Worm (Caenorhabditis elegans) whole organism, young adult: Measurements from ENCODE around the gene dhs-18.

ENCODE experiments used
- B0019.2 ChIP-seq: fragments of 200-800 bp; sonication (Bioruptor generic); conservative IDR thresholded peaks from 2 replicates; pipeline ENCODE4 v1.3.6; 2022; ENCODE audit warnings: missing genetic modification reagents, missing genetic modification characterization, missing compliant biosample characterization
- B0261.1 ChIP-seq: sonication (generic microtip); optimal IDR thresholded peaks from 2 replicates; lab custom pipeline; 2016; ENCODE audit warnings: mild to moderate bottlenecking, missing genetic modification characterization, moderate library complexity, missing compliant biosample characterization
- F10E7.11 ChIP-seq: sonication (generic microtip); optimal IDR thresholded peaks from 2 replicates; lab custom pipeline; 2017; ENCODE audit warnings: mild to moderate bottlenecking, missing genetic modification characterization, moderate library complexity, missing compliant biosample characterization
- F23B12.7 ChIP-seq: sonication (generic microtip); optimal IDR thresholded peaks from 2 replicates; lab custom pipeline; 2017; ENCODE audit warnings: missing genetic modification characterization, mild to moderate bottlenecking, missing compliant biosample characterization, antibody characterized with exemption, moderate library complexity; ENCODE audit not compliant: insufficient read depth
- K11D2.4 ChIP-seq: fragments of 200-800 bp; sonication (Bioruptor generic); IDR thresholded peaks from 2 replicates; pipeline ENCODE4 v1.3.6; 2022; ENCODE audit warnings: missing genetic modification reagents, missing genetic modification characterization, missing compliant biosample characterization
- Y79H2A.3 ChIP-seq: fragments of 200-800 bp; sonication (Bioruptor generic); conservative IDR thresholded peaks from 2 replicates; pipeline ENCODE4 v1.3.6; 2022; ENCODE audit warnings: missing genetic modification reagents, missing genetic modification characterization, missing compliant biosample characterization
- ZK185.1 ChIP-seq: sonication (generic microtip); optimal IDR thresholded peaks from 2 replicates; lab custom pipeline; 2016; ENCODE audit warnings: mild to moderate bottlenecking, missing genetic modification characterization, missing compliant biosample characterization; ENCODE audit not compliant: poor library complexity, severe bottlenecking
- akir-1 ChIP-seq: fragments of 200-800 bp; sonication (Bioruptor generic); optimal IDR thresholded peaks from 2 replicates; lab custom pipeline; 2018; ENCODE audit warnings: mild to moderate bottlenecking, missing genetic modification characterization, moderate library complexity, missing compliant biosample characterization
- ama-1 ChIP-seq, 3 experiments: fragments of 150-350 bp in 1 of 3; sonication (generic microtip) in 2 of 3; optimal IDR thresholded peaks; 2 replicates each; lab custom pipeline; 2014 to 2018; ENCODE audit warnings: missing biosample characterization in 2 of 3, missing genetic modification characterization in 2 of 3, missing genetic modification reagents in 2 of 3
- aptf-3 ChIP-seq: fragments of 200-800 bp; sonication (Bioruptor generic); IDR thresholded peaks from 2 replicates; pipeline ENCODE4 v1.3.6; 2022; ENCODE audit warnings: missing genetic modification characterization, missing compliant biosample characterization
- attf-5 ChIP-seq: fragments of 200-800 bp; sonication (Bioruptor generic); optimal IDR thresholded peaks from 2 replicates; lab custom pipeline; 2018; ENCODE audit warnings: mild to moderate bottlenecking, missing genetic modification characterization, missing compliant biosample characterization
- bed-2 ChIP-seq: fragments of 200-800 bp; sonication (Bioruptor generic); IDR thresholded peaks from 2 replicates; pipeline ENCODE4 v1.3.6; 2022; ENCODE audit warnings: missing genetic modification reagents, missing genetic modification characterization, missing compliant biosample characterization
- cebp-2 ChIP-seq: fragments of 200-800 bp; sonication (Bioruptor generic); IDR thresholded peaks from 2 replicates; pipeline ENCODE4 v1.3.6; 2022; ENCODE audit warnings: missing genetic modification characterization, missing compliant biosample characterization
- ceh-40 ChIP-seq: fragments of 200-800 bp; sonication (Bioruptor generic); IDR thresholded peaks from 2 replicates; pipeline ENCODE4 v1.3.6; 2022; ENCODE audit warnings: missing genetic modification characterization, missing compliant biosample characterization
- ceh-58 ChIP-seq: fragments of 200-800 bp; sonication (Bioruptor generic); IDR thresholded peaks from 2 replicates; pipeline ENCODE4 v1.3.6; 2022; ENCODE audit warnings: missing genetic modification characterization, missing compliant biosample characterization
- ceh-91 ChIP-seq: fragments of 200-800 bp; sonication (Bioruptor generic); IDR thresholded peaks from 2 replicates; pipeline ENCODE4 v1.3.6; 2022; ENCODE audit warnings: missing genetic modification reagents, missing genetic modification characterization, missing compliant biosample characterization
- chd-7 ChIP-seq: sonication (generic microtip); optimal IDR thresholded peaks from 2 replicates; lab custom pipeline; 2016; ENCODE audit warnings: mild to moderate bottlenecking, missing genetic modification characterization, moderate library complexity, missing compliant biosample characterization
- efl-1 ChIP-seq: fragments of 150-350 bp; optimal IDR thresholded peaks from 2 replicates; lab custom pipeline; 2014; ENCODE audit warnings: missing biosample characterization, missing genetic modification reagents, missing genetic modification characterization
- ekl-4 ChIP-seq: fragments of 200-800 bp; sonication (Bioruptor generic); IDR thresholded peaks from 2 replicates; pipeline ENCODE4 v1.3.6; 2022; ENCODE audit warnings: missing genetic modification reagents, missing genetic modification characterization, missing compliant biosample characterization
- hmg-1.2 ChIP-seq: fragments of 200-800 bp; sonication (Bioruptor generic); IDR thresholded peaks from 2 replicates; pipeline ENCODE4 v1.3.6; 2022; ENCODE audit warnings: missing genetic modification reagents, missing genetic modification characterization, missing compliant biosample characterization
- hmg-20 ChIP-seq: fragments of 200-800 bp; sonication (Bioruptor generic); IDR thresholded peaks from 2 replicates; pipeline ENCODE4 v1.3.6; 2022; ENCODE audit warnings: missing genetic modification reagents, missing genetic modification characterization, missing compliant biosample characterization
- lag-1 ChIP-seq: fragments of 200-800 bp; sonication (Bioruptor generic); IDR thresholded peaks from 2 replicates; pipeline ENCODE4 v1.3.6; 2022; ENCODE audit warnings: missing genetic modification reagents, missing genetic modification characterization, missing compliant biosample characterization
- let-526 ChIP-seq: fragments of 200-800 bp; sonication (Bioruptor generic); IDR thresholded peaks from 2 replicates; pipeline ENCODE4 v1.3.6; 2022; ENCODE audit warnings: missing genetic modification reagents, missing genetic modification characterization, missing compliant biosample characterization
- lin-26 ChIP-seq: fragments of 200-800 bp; sonication (Bioruptor generic); IDR thresholded peaks from 2 replicates; pipeline ENCODE4 v1.3.6; 2022; ENCODE audit warnings: missing genetic modification reagents, missing genetic modification characterization, missing compliant biosample characterization
- lin-40 ChIP-seq: sonication (generic microtip); optimal IDR thresholded peaks from 2 replicates; lab custom pipeline; 2016; ENCODE audit warnings: missing genetic modification characterization, mild to moderate bottlenecking, missing compliant biosample characterization, missing genotype, missing genetic modification reagents
- mes-4 ChIP-seq: sonication (generic microtip); optimal IDR thresholded peaks from 2 replicates; lab custom pipeline; 2016; ENCODE audit warnings: missing genotype, missing genetic modification characterization, missing compliant biosample characterization
- nfya-1 ChIP-seq: sonication (generic microtip); optimal IDR thresholded peaks from 2 replicates; lab custom pipeline; 2017; ENCODE audit warnings: antibody characterized with exemption, missing compliant biosample characterization, missing genetic modification characterization, borderline replicate concordance; ENCODE audit not compliant: insufficient read depth
- nfya-2 ChIP-seq: fragments of 200-800 bp; sonication (Bioruptor generic); IDR thresholded peaks from 2 replicates; pipeline ENCODE4 v1.3.6; 2022; ENCODE audit warnings: missing genetic modification reagents, missing genetic modification characterization, missing compliant biosample characterization
- nhr-179 ChIP-seq: sonication (generic microtip); optimal IDR thresholded peaks from 2 replicates; lab custom pipeline; 2016; ENCODE audit warnings: mild to moderate bottlenecking, missing genetic modification characterization, missing compliant biosample characterization
- nhr-27 ChIP-seq: fragments of 200-800 bp; sonication (Bioruptor generic); optimal IDR thresholded peaks from 2 replicates; lab custom pipeline; 2018; ENCODE audit warnings: mild to moderate bottlenecking, missing genetic modification characterization, moderate library complexity, missing compliant biosample characterization
- nhr-90 ChIP-seq: sonication (generic microtip); optimal IDR thresholded peaks from 2 replicates; lab custom pipeline; 2016; ENCODE audit warnings: missing genotype, mild to moderate bottlenecking, missing genetic modification characterization, missing compliant biosample characterization
- rec-8 ChIP-seq, 2 experiments: sonication (generic microtip); optimal IDR thresholded peaks; 2 replicates each; lab custom pipeline; 2016; ENCODE audit warnings: mild to moderate bottlenecking in 2 of 2, missing genetic modification characterization in 2 of 2, missing genetic modification reagents in 2 of 2, missing genotype in 2 of 2, missing biosample characterization in 1 of 2, missing compliant biosample characterization in 1 of 2, moderate library complexity in 1 of 2
- repo-1 ChIP-seq: sonication (generic microtip); optimal IDR thresholded peaks from 2 replicates; lab custom pipeline; 2017; ENCODE audit warnings: mild to moderate bottlenecking, missing genetic modification characterization, missing compliant biosample characterization
- rpc-1 ChIP-seq, 2 experiments: fragments of 150-350 bp in 1 of 2; sonication (generic microtip) in 1 of 2; optimal IDR thresholded peaks; 2 replicates each; lab custom pipeline; 2014 to 2018; ENCODE audit warnings: missing biosample characterization in 1 of 2, missing genetic modification characterization in 1 of 2, missing genetic modification reagents in 1 of 2, missing genotype in 1 of 2
- sea-2 ChIP-seq: fragments of 200-800 bp; sonication (Bioruptor generic); IDR thresholded peaks from 2 replicates; pipeline ENCODE4 v1.3.6; 2022; ENCODE audit warnings: missing genetic modification characterization, missing compliant biosample characterization
- snpc-4 ChIP-seq, 5 experiments: fragments of 150-350 bp in 1 of 5; sonication (generic microtip) in 4 of 5; optimal IDR thresholded peaks; 2 replicates each; lab custom pipeline; 2014 to 2018; ENCODE audit warnings: missing genetic modification characterization in 5 of 5, missing biosample characterization in 3 of 5, antibody characterized with exemption in 2 of 5, mild to moderate bottlenecking in 2 of 5, missing compliant biosample characterization in 2 of 5, missing genotype in 2 of 5, moderate library complexity in 2 of 5, missing genetic modification reagents in 1 of 5
- tbx-9 ChIP-seq: sonication (generic microtip); optimal IDR thresholded peaks from 2 replicates; lab custom pipeline; 2016; ENCODE audit warnings: borderline replicate concordance, missing genetic modification characterization, inconsistent platforms, missing compliant biosample characterization
- unc-130 ChIP-seq: sonication (generic microtip); optimal IDR thresholded peaks from 2 replicates; lab custom pipeline; 2016; ENCODE audit warnings: missing genetic modification reagents, missing genetic modification characterization, missing compliant biosample characterization
- zim-3 ChIP-seq: sonication (generic microtip); optimal IDR thresholded peaks from 2 replicates; lab custom pipeline; 2017; ENCODE audit warnings: mild to moderate bottlenecking, missing genetic modification characterization, moderate library complexity, missing compliant biosample characterization
- ztf-28 ChIP-seq: fragments of 200-800 bp; sonication (Bioruptor generic); IDR thresholded peaks from 2 replicates; pipeline ENCODE4 v1.3.6; 2022; ENCODE audit warnings: missing genetic modification reagents, missing genetic modification characterization, missing compliant biosample characterization

The dhs-18 gene

DNA sequence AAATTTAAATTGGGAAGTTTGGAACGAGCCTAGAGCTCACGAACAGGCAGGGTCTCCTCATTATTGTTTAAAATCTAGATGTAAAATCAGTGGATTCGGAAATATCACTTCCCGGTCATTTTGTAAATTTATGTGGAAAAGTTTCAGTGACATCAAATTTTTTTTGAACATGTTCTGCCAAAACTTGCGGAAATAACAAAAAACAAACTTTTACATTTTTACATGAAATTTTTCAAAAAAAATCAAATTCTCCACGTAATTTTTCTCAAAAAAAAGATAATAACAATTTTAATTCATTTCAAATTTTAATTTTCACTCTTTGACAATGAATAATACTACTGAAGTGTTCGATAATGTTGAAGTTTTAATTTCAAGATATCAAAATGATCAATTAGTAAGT lies 5.1 kb downstream of the dhs-18 start, which contains the start of gene C45B11.5:
Gene C45B11.5 (plus strand): TSS at position 301 of the 400 bp plus-strand sequence.
- no peak for TF ChIP-seq F23B12.7
- TF ChIP-seq aptf-3 (GFP tag; lab: Robert Waterston, UW): no peak
- TF ChIP-seq cebp-2 (GFP tag; lab: Robert Waterston, UW): no peak
- TF ChIP-seq lag-1: no peak
- no peak for TF ChIP-seq K11D2.4 (GFP tag; lab: Robert Waterston, UW)
- TF ChIP-seq B0019.2: no peak
- TF ChIP-seq sea-2 (GFP tag; lab: Robert Waterston, UW): no peak
- TF ChIP-seq B0261.1 (tag; lab: Kevin White, UChicago): no peak
- TF ChIP-seq snpc-4 (GFP tag; optimal IDR thresholded peaks at IDR 0.05; lab: Kevin White, UChicago): no peak
- TF ChIP-seq snpc-4 (tag; optimal IDR thresholded peaks at IDR 0.05; lab: Kevin White, UChicago): no peak
- no peak for TF ChIP-seq Y79H2A.3
- no peak for TF ChIP-seq ceh-91 (GFP tag; lab: Robert Waterston, UW)
- no peak for TF ChIP-seq repo-1 (tag; lab: Kevin White, UChicago)
- TF ChIP-seq nhr-179: no peak
- TF ChIP-seq tbx-9 (tag; lab: Kevin White, UChicago): no peak
- TF ChIP-seq chd-7 (tag; lab: Kevin White, UChicago): no peak
- no peak for TF ChIP-seq hmg-1.2
- TF ChIP-seq ceh-40 (GFP tag; lab: Robert Waterston, UW): no peak

ce11 chrV:11040473-11040872 lies 6.2 kb downstream of the dhs-18 start, which contains the start of gene C45B11.8:
Gene C45B11.8, plus strand, starts transcription at chrV:11040773.
- TF ChIP-seq ekl-4 (GFP tag; lab: Robert Waterston, UW): no peak
- no peak for TF ChIP-seq ceh-40 (GFP tag; lab: Robert Waterston, UW)
- TF ChIP-seq unc-130 (GFP tag; lab: Kevin White, UChicago): no peak
- TF ChIP-seq efl-1 (GFP tag; lab: Kevin White, UChicago): no peak
- no peak for TF ChIP-seq ama-1 (optimal IDR thresholded peaks at IDR 0.05; lab: Kevin White, UChicago)
- TF ChIP-seq ama-1 (GFP tag; optimal IDR thresholded peaks at IDR 0.05; lab: Kevin White, UChicago): no peak
- no peak for TF ChIP-seq B0019.2
- no peak for TF ChIP-seq nfya-2 (GFP tag; lab: Robert Waterston, UW)
- no peak for TF ChIP-seq attf-5 (GFP tag; lab: Kevin White, UChicago)
- TF ChIP-seq lin-26: no peak
- no peak for TF ChIP-seq bed-2
- no peak for TF ChIP-seq ZK185.1 (tag; lab: Kevin White, UChicago)
- TF ChIP-seq ztf-28 (GFP tag; lab: Robert Waterston, UW): no peak
- no peak for TF ChIP-seq F10E7.11 (tag; lab: Kevin White, UChicago)
- TF ChIP-seq nhr-27 (tag; lab: Kevin White, UChicago): no peak
- no peak for TF ChIP-seq sea-2 (GFP tag; lab: Robert Waterston, UW)

- no peak for TF ChIP-seq K11D2.4 (GFP tag; lab: Robert Waterston, UW)
- no peak for TF ChIP-seq zim-3
- TF ChIP-seq rpc-1 (optimal IDR thresholded peaks at IDR 0.05; lab: Kevin White, UChicago): no peak
- TF ChIP-seq rpc-1 (tag; optimal IDR thresholded peaks at IDR 0.05; lab: Kevin White, UChicago): no peak
- no peak for TF ChIP-seq nhr-90
- no peak for TF ChIP-seq bed-2
- no peak for TF ChIP-seq aptf-3 (GFP tag; lab: Robert Waterston, UW)
- no peak for TF ChIP-seq hmg-20 (GFP tag; lab: Robert Waterston, UW)
- no peak for TF ChIP-seq lin-40 (tag; lab: Kevin White, UChicago)
- no peak for TF ChIP-seq let-526
- TF ChIP-seq ekl-4 (GFP tag; lab: Robert Waterston, UW): no peak
- no peak for TF ChIP-seq ceh-58 (GFP tag; lab: Robert Waterston, UW)
- no peak for TF ChIP-seq unc-130 (GFP tag; lab: Kevin White, UChicago)
- TF ChIP-seq mes-4: no peak
- no peak for TF ChIP-seq F23B12.7
- no peak for TF ChIP-seq akir-1
- TF ChIP-seq efl-1 (GFP tag; lab: Kevin White, UChicago): no peak
- TF ChIP-seq rec-8 (tag; optimal IDR thresholded peaks at IDR 0.05; lab: Kevin White, UChicago): no peak
- TF ChIP-seq nfya-1 (tag; lab: Kevin White, UChicago): no peak
Observed at ce11 chrV:11040020-11040419, 6.6 kb downstream of the dhs-18 start, which contains the start of gene C45B11.9. Gene C45B11.9, plus strand, starts transcription at chrV:11040320.
